Worm (Caenorhabditis elegans) whole organism, young adult: ENCODE measurements around the gene Y62H9A.12.

Experiments used
- D2030.7 ChIP-seq: fragments of 200-800 bp; sonication (Bioruptor generic); IDR thresholded peaks from 2 replicates; pipeline ENCODE4 v1.3.6; 2022; ENCODE audit warnings: missing genetic modification reagents, missing genetic modification characterization, missing compliant biosample characterization
- F10E7.11 ChIP-seq: sonication (generic microtip); optimal IDR thresholded peaks from 2 replicates; lab custom pipeline; 2017; ENCODE audit warnings: mild to moderate bottlenecking, missing genetic modification characterization, moderate library complexity, missing compliant biosample characterization
- F22D6.2 ChIP-seq: sonication (generic microtip); optimal IDR thresholded peaks from 2 replicates; lab custom pipeline; 2016; ENCODE audit warnings: mild to moderate bottlenecking, missing genetic modification characterization, missing compliant biosample characterization
- lin-35 ChIP-seq, 3 experiments: fragments of 150-350 bp in 2 of 3; sonication (generic microtip) in 1 of 3; optimal IDR thresholded peaks; 2 replicates each; lab custom pipeline; 2014 to 2018; ENCODE audit warnings: missing biosample characterization in 3 of 3, missing genetic modification characterization in 3 of 3, missing genetic modification reagents in 3 of 3
- madf-10 ChIP-seq: sonication (generic microtip); optimal IDR thresholded peaks from 2 replicates; lab custom pipeline; 2016; ENCODE audit warnings: mild to moderate bottlenecking, missing genetic modification characterization, missing compliant biosample characterization
- nfya-1 ChIP-seq: sonication (generic microtip); optimal IDR thresholded peaks from 2 replicates; lab custom pipeline; 2017; ENCODE audit warnings: antibody characterized with exemption, missing compliant biosample characterization, missing genetic modification characterization, borderline replicate concordance; ENCODE audit not compliant: insufficient read depth
- rec-8 ChIP-seq, 2 experiments: sonication (generic microtip); optimal IDR thresholded peaks; 2 replicates each; lab custom pipeline; 2016; ENCODE audit warnings: mild to moderate bottlenecking in 2 of 2, missing genetic modification characterization in 2 of 2, missing genetic modification reagents in 2 of 2, missing genotype in 2 of 2, missing biosample characterization in 1 of 2, missing compliant biosample characterization in 1 of 2, moderate library complexity in 1 of 2
- snpc-4 ChIP-seq, 5 experiments: fragments of 150-350 bp in 1 of 5; sonication (generic microtip) in 4 of 5; optimal IDR thresholded peaks; 2 replicates each; lab custom pipeline; 2014 to 2018; ENCODE audit warnings: missing genetic modification characterization in 5 of 5, missing biosample characterization in 3 of 5, antibody characterized with exemption in 2 of 5, mild to moderate bottlenecking in 2 of 5, missing compliant biosample characterization in 2 of 5, missing genotype in 2 of 5, moderate library complexity in 2 of 5, missing genetic modification reagents in 1 of 5
- unc-130 ChIP-seq: sonication (generic microtip); optimal IDR thresholded peaks from 2 replicates; lab custom pipeline; 2016; ENCODE audit warnings: missing genetic modification reagents, missing genetic modification characterization, missing compliant biosample characterization
- xnd-1 ChIP-seq: sonication (generic microtip); optimal IDR thresholded peaks from 2 replicates; lab custom pipeline; 2016; ENCODE audit warnings: missing genotype, missing genetic modification reagents, missing genetic modification characterization, missing compliant biosample characterization
- zfh-2 ChIP-seq: fragments of 200-800 bp; sonication (Bioruptor generic); conservative IDR thresholded peaks from 2 replicates; pipeline ENCODE4 v1.3.6; 2022; ENCODE audit warnings: missing genetic modification reagents, missing genetic modification characterization, missing compliant biosample characterization

- TF ChIP-seq rec-8 (tag; optimal IDR thresholded peaks at IDR 0.05; lab: Kevin White, UChicago) = no peak
- no peak for TF ChIP-seq F10E7.11 (tag; lab: Kevin White, UChicago)
- TF ChIP-seq nfya-1 (tag; lab: Kevin White, UChicago) = no peak
- TF ChIP-seq snpc-4 (GFP tag; optimal IDR thresholded peaks at IDR 0.05; lab: Kevin White, UChicago) = no peak
- TF ChIP-seq snpc-4 (tag; optimal IDR thresholded peaks at IDR 0.05; lab: Kevin White, UChicago) = no peak
- no peak for TF ChIP-seq D2030.7
- TF ChIP-seq xnd-1 (tag; lab: Kevin White, UChicago) = no peak
- no peak for TF ChIP-seq unc-130 (GFP tag; lab: Kevin White, UChicago)
- TF ChIP-seq zfh-2 (GFP tag; lab: Robert Waterston, UW) = no peak
- no peak for TF ChIP-seq F22D6.2 (tag; lab: Kevin White, UChicago)
- no peak for TF ChIP-seq lin-35 (GFP tag; optimal IDR thresholded peaks at IDR 0.05; lab: Kevin White, UChicago)
- no peak for TF ChIP-seq madf-10 (tag; lab: Kevin White, UChicago)
These were observed 43.3 kb downstream of the Y62H9A.12 start, which contains the start of gene T08D10.5 for ce11 chrX:11957246-11957645.
